Worm (Caenorhabditis elegans): ENCODE measurements around the gene nhr-139.

ce11 chrV:7009461-7009860 lies 21.9 kb upstream of the nhr-139 start, which contains the start of gene C33G8.2:
- TF ChIP-seq nhr-23 (tag; optimal IDR thresholded peaks at IDR 0.05) = no peak
- no peak for TF ChIP-seq unc-62 (GFP tag; optimal IDR thresholded peaks at IDR 0.05)
- TF ChIP-seq nhr-12 (tag; optimal IDR thresholded peaks at IDR 0.05) = no peak
- no peak for TF ChIP-seq fos-1 (tag; optimal IDR thresholded peaks at IDR 0.05)
- TF ChIP-seq lin-39 (tag; optimal IDR thresholded peaks at IDR 0.05) = no peak
- TF ChIP-seq zag-1 (tag; optimal IDR thresholded peaks at IDR 0.05) = no peak
- no peak for TF ChIP-seq elt-3 (tag; optimal IDR thresholded peaks at IDR 0.05)
- TF ChIP-seq aly-2 (tag; optimal IDR thresholded peaks at IDR 0.05) = no peak

Data from whole organism, L2 larva.